Worm (Caenorhabditis elegans) whole organism, L1 larva: Measurements from ENCODE around the gene W02F12.8.

Experiments used
- C16A3.4 ChIP-seq: fragments of 150-350 bp; optimal IDR thresholded peaks from 2 replicates; lab custom pipeline; 2014; ENCODE audit warnings: missing biosample characterization, missing genetic modification characterization
- fos-1 ChIP-seq: fragments of 150-350 bp; optimal IDR thresholded peaks from 2 replicates; lab custom pipeline; 2014; ENCODE audit warnings: missing biosample characterization, missing genetic modification characterization
- nhr-28 ChIP-seq: fragments of 150-350 bp; optimal IDR thresholded peaks from 2 replicates; lab custom pipeline; 2014; ENCODE audit warnings: missing biosample characterization, missing genetic modification characterization
- snpc-4 ChIP-seq: fragments of 150-350 bp; optimal IDR thresholded peaks from 2 replicates; lab custom pipeline; 2014; ENCODE audit warnings: missing biosample characterization, missing genetic modification characterization
- vab-15 ChIP-seq: sonication (generic microtip); optimal IDR thresholded peaks from 2 replicates; lab custom pipeline; 2017; ENCODE audit warnings: missing genotype, mild to moderate bottlenecking, missing genetic modification characterization, missing compliant biosample characterization
- ztf-11 ChIP-seq, 2 experiments: sonication (generic microtip); optimal IDR thresholded peaks; 2 replicates each; lab custom pipeline; 2016 to 2017; ENCODE audit warnings: missing genetic modification characterization in 2 of 2, missing biosample characterization in 1 of 2, missing compliant biosample characterization in 1 of 2

- TF ChIP-seq C16A3.4: no peak
- TF ChIP-seq vab-15 (tag; lab: Kevin White, UChicago): no peak
- TF ChIP-seq snpc-4 (tag; lab: Kevin White, UChicago): no peak
- TF ChIP-seq nhr-28: no peak
- no peak for TF ChIP-seq ztf-11 (tag; optimal IDR thresholded peaks at IDR 0.05; lab: Kevin White, UChicago)
- no peak for TF ChIP-seq fos-1 (tag; lab: Kevin White, UChicago)
Measured at ce11 chrV:6649317-6649716, 45.3 kb downstream of the W02F12.8 start, which contains the start of gene T10H9.1.
